Fruit fly (Drosophila melanogaster) Kc167 (cell line): ENCODE data around the gene CG34008.

ENCODE experiments used
- Sin3A ChIP-seq: fragments of >200 bp; optimal IDR thresholded peaks from 2 replicates; lab custom pipeline; 2018; ENCODE audit warnings: missing external identifiers
- h ChIP-seq: fragments of >200 bp; optimal IDR thresholded peaks from 3 replicates; lab custom pipeline; 2018; ENCODE audit warnings: missing external identifiers
- insv ChIP-seq: fragments of >200 bp; optimal IDR thresholded peaks from 3 replicates; lab custom pipeline; 2018; ENCODE audit warnings: missing external identifiers
- psq ChIP-seq: fragments of >200 bp; optimal IDR thresholded peaks from 2 replicates; lab custom pipeline; 2017; ENCODE audit warnings: missing external identifiers
- ttk ChIP-seq: sonication (Bioruptor generic); optimal IDR thresholded peaks from 2 replicates; lab custom pipeline; 2017; ENCODE audit warnings: missing external identifiers

- no peak for TF ChIP-seq h
- no peak for TF ChIP-seq ttk (lab: Kevin White, UChicago)
- no peak for TF ChIP-seq Sin3A (lab: Kevin White, UChicago)
- TF ChIP-seq psq (lab: Kevin White, UChicago) = no peak
- no peak for TF ChIP-seq insv (lab: Kevin White, UChicago)
Measured at dm6 chr3R:20581376-20581775, at the start of gene CG34008.
